Worm (Caenorhabditis elegans) whole organism, mixed stage, embryonic: ENCODE data around the gene cpr-8.

ENCODE experiments used
- ceh-39 ChIP-seq: fragments of 150-350 bp; optimal IDR thresholded peaks from 2 replicates; lab custom pipeline; 2014; ENCODE audit warnings: missing biosample characterization, missing genetic modification characterization
- ces-1 ChIP-seq: fragments of 150-350 bp; optimal IDR thresholded peaks from 2 replicates; lab custom pipeline; 2014; ENCODE audit warnings: missing biosample characterization, missing genetic modification reagents, missing genetic modification characterization
- drap-1 ChIP-seq: fragments of 200-800 bp; sonication (Bioruptor generic); optimal IDR thresholded peaks from 3 replicates; lab custom pipeline; 2018; ENCODE audit warnings: mild to moderate bottlenecking, missing genetic modification characterization, missing compliant biosample characterization
- flh-1 ChIP-seq: fragments of 200-800 bp; sonication (Bioruptor generic); optimal IDR thresholded peaks from 2 replicates; lab custom pipeline; 2018; ENCODE audit warnings: mild to moderate bottlenecking, missing genetic modification characterization, moderate library complexity, missing compliant biosample characterization
- lin-13 ChIP-seq: fragments of 150-350 bp; optimal IDR thresholded peaks from 2 replicates; lab custom pipeline; 2014; ENCODE audit warnings: missing biosample characterization, missing genetic modification characterization
- mab-5 ChIP-seq: fragments of 150-350 bp; optimal IDR thresholded peaks from 2 replicates; lab custom pipeline; 2014; ENCODE audit warnings: missing biosample characterization, missing genetic modification characterization
- nhr-237 ChIP-seq: fragments of 150-350 bp; optimal IDR thresholded peaks from 2 replicates; lab custom pipeline; 2014; ENCODE audit warnings: missing biosample characterization, missing genetic modification characterization
- nhr-28 ChIP-seq: fragments of 150-350 bp; optimal IDR thresholded peaks from 2 replicates; lab custom pipeline; 2014; ENCODE audit warnings: missing biosample characterization, missing genetic modification characterization
- nhr-76 ChIP-seq: sonication (generic microtip); optimal IDR thresholded peaks from 2 replicates; lab custom pipeline; 2017; ENCODE audit warnings: missing biosample characterization, missing genetic modification characterization
- pha-4 ChIP-seq: fragments of 150-350 bp; optimal IDR thresholded peaks from 2 replicates; lab custom pipeline; 2018; ENCODE audit warnings: missing biosample characterization, missing genetic modification reagents, missing genetic modification characterization
- sptf-1 ChIP-seq: sonication (generic microtip); optimal IDR thresholded peaks from 2 replicates; lab custom pipeline; 2017; ENCODE audit warnings: mild to moderate bottlenecking, missing genetic modification characterization, moderate library complexity, missing compliant biosample characterization
- unc-62 ChIP-seq: fragments of 150-350 bp; optimal IDR thresholded peaks from 2 replicates; lab custom pipeline; 2014; ENCODE audit warnings: missing biosample characterization, missing genetic modification reagents, missing genetic modification characterization

DNA sequence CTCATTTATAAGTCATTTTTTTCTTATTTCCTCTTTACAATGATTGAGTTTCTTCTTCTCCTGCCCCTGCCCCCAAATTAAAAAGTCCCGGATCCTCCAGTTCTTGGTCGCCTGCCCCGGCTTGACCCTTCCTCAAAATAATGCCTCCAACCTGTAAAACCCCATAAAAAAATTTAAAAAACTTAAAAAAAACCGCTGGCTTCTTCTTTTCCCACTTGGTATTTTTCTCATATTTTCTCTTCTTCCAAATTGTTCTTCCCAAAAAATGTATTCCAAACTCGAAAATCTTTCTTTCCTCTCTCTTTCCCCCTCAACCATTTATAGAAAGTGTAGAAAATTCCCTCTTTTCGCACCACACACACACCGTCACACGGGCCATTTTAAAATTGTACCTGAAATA, 23.0 kb downstream of the cpr-8 start:
- TF ChIP-seq nhr-237 (tag; lab: Kevin White, UChicago) (no peak), ceh-39 (tag; lab: Kevin White, UChicago) (no peak), mab-5 (tag; lab: Kevin White, UChicago) (no peak), lin-13 (tag; lab: Kevin White, UChicago) (no peak), drap-1 (GFP tag; lab: Kevin White, UChicago) (no peak), nhr-28 (no peak), ces-1 (no peak), nhr-76 (no peak), unc-62 (GFP tag; lab: Kevin White, UChicago) (no peak), sptf-1 (tag; lab: Kevin White, UChicago) (no peak), flh-1 (GFP tag; lab: Kevin White, UChicago) (no peak), pha-4 (no peak)
